Worm (Caenorhabditis elegans) whole organism, L4 larva: ENCODE data around the gene pde-2.
"Not testable (repeated sequence)": the region's sequence is repeated elsewhere in the genome, so short reads cannot be mapped to it uniquely, and the experiment has no call there.

Experiments used
- F26F4.8 ChIP-seq: fragments of 200-800 bp; sonication (Bioruptor generic); conservative IDR thresholded peaks from 2 replicates; pipeline ENCODE4 v1.3.6; 2022; ENCODE audit warnings: missing genetic modification characterization, missing compliant biosample characterization
- F44E2.7 ChIP-seq: fragments of 200-800 bp; sonication (Bioruptor generic); IDR thresholded peaks from 2 replicates; pipeline ENCODE4 v2.1.2; 2022; ENCODE audit warnings: missing genetic modification characterization, missing compliant biosample characterization
- Y105C5A.15 ChIP-seq: fragments of 200-800 bp; sonication (Bioruptor generic); IDR thresholded peaks from 2 replicates; pipeline ENCODE4 v1.3.6; 2022; ENCODE audit warnings: missing genetic modification characterization, missing compliant biosample characterization
- aha-1 ChIP-seq: fragments of 150-350 bp; peaks from one replicate; lab custom pipeline; 2014; ENCODE audit warnings: missing biosample characterization, missing genetic modification characterization
- aly-2 ChIP-seq: sonication (generic microtip); optimal IDR thresholded peaks from 2 replicates; lab custom pipeline; 2018; ENCODE audit warnings: missing biosample characterization, missing genetic modification characterization
- ceh-20 ChIP-seq: fragments of 200-800 bp; sonication (Bioruptor generic); IDR thresholded peaks from 2 replicates; pipeline ENCODE4 v1.3.6; 2022; ENCODE audit warnings: missing genetic modification reagents, missing genetic modification characterization, missing compliant biosample characterization
- ceh-32 ChIP-seq: sonication (generic microtip); optimal IDR thresholded peaks from 2 replicates; lab custom pipeline; 2016; ENCODE audit warnings: mild to moderate bottlenecking, missing genetic modification characterization, missing compliant biosample characterization; ENCODE audit not compliant: poor library complexity
- ces-1 ChIP-seq: fragments of 150-350 bp; sonication (generic microtip); optimal IDR thresholded peaks from 4 replicates; lab custom pipeline; 2014; ENCODE audit warnings: missing biosample characterization, missing genetic modification reagents, missing genetic modification characterization
- daf-12 ChIP-seq: fragments of 150-350 bp; optimal IDR thresholded peaks from 2 replicates; lab custom pipeline; 2014; ENCODE audit warnings: missing biosample characterization, missing genetic modification reagents, missing genetic modification characterization
- daf-16 ChIP-seq, 3 experiments: sonication (generic microtip); optimal IDR thresholded peaks; 2 replicates each; lab custom pipeline; 2016 to 2017; ENCODE audit warnings: missing genetic modification characterization in 3 of 3, missing genetic modification reagents in 3 of 3, mild to moderate bottlenecking in 2 of 3, missing compliant biosample characterization in 2 of 3, missing biosample characterization in 1 of 3, moderate library complexity in 1 of 3
- daf-19 ChIP-seq: fragments of 200-800 bp; sonication (Bioruptor generic); conservative IDR thresholded peaks from 2 replicates; pipeline ENCODE4 v1.3.6; 2022; ENCODE audit warnings: missing genetic modification characterization, missing compliant biosample characterization
- dmd-6 ChIP-seq: fragments of 200-800 bp; sonication (Bioruptor generic); IDR thresholded peaks from 2 replicates; pipeline ENCODE4 v1.3.6; 2022; ENCODE audit warnings: missing genetic modification reagents, missing genetic modification characterization, missing compliant biosample characterization
- dmd-8 ChIP-seq: fragments of 200-800 bp; sonication (Bioruptor generic); IDR thresholded peaks from 2 replicates; pipeline ENCODE4 v1.3.6; 2022; ENCODE audit warnings: missing genetic modification characterization, missing compliant biosample characterization
- duxl-1 ChIP-seq: sonication (generic microtip); optimal IDR thresholded peaks from 2 replicates; lab custom pipeline; 2016; ENCODE audit warnings: mild to moderate bottlenecking, missing genetic modification characterization, moderate library complexity, missing compliant biosample characterization; ENCODE audit not compliant: poor library complexity
- dve-1 ChIP-seq: sonication (generic microtip); optimal IDR thresholded peaks from 2 replicates; lab custom pipeline; 2017; ENCODE audit warnings: antibody characterized with exemption, mild to moderate bottlenecking, missing genetic modification characterization, missing compliant biosample characterization; ENCODE audit not compliant: insufficient read depth
- egl-43 ChIP-seq: fragments of 200-800 bp; sonication (Bioruptor generic); IDR thresholded peaks from 2 replicates; pipeline ENCODE4 v1.3.6; 2022; ENCODE audit warnings: missing genetic modification reagents, missing genetic modification characterization, missing compliant biosample characterization
- hif-1 ChIP-seq, 2 experiments: sonication (generic microtip); optimal IDR thresholded peaks; 2 replicates each; lab custom pipeline; 2016 to 2017; ENCODE audit warnings: missing compliant biosample characterization in 2 of 2, missing genetic modification characterization in 2 of 2, missing genetic modification reagents in 2 of 2, missing genotype in 2 of 2, mild to moderate bottlenecking in 1 of 2
- hlh-11 ChIP-seq: fragments of 200-800 bp; sonication (Bioruptor generic); optimal IDR thresholded peaks from 2 replicates; lab custom pipeline; 2018; ENCODE audit warnings: mild to moderate bottlenecking, missing genetic modification characterization, missing compliant biosample characterization
- jun-1 ChIP-seq: fragments of 150-350 bp; optimal IDR thresholded peaks from 2 replicates; lab custom pipeline; 2014; ENCODE audit warnings: missing biosample characterization, missing genetic modification reagents, missing genetic modification characterization
- lin-15B ChIP-seq: fragments of 150-350 bp; sonication (generic microtip); optimal IDR thresholded peaks from 3 replicates; lab custom pipeline; 2014; ENCODE audit warnings: missing biosample characterization, missing genetic modification characterization
- lin-38 ChIP-seq: fragments of 200-800 bp; sonication (Bioruptor generic); IDR thresholded peaks from 2 replicates; pipeline ENCODE4 v1.3.6; 2022; ENCODE audit warnings: missing genetic modification reagents, missing genetic modification characterization, missing compliant biosample characterization
- lir-3 ChIP-seq: sonication (generic microtip); optimal IDR thresholded peaks from 2 replicates; lab custom pipeline; 2016; ENCODE audit warnings: mild to moderate bottlenecking, missing genetic modification characterization, missing compliant biosample characterization
- lsy-2 ChIP-seq, 2 experiments: fragments of 150-350 bp in 1 of 2; sonication (generic microtip) in 1 of 2; optimal IDR thresholded peaks; 2 replicates each; lab custom pipeline; 2014 to 2017; ENCODE audit warnings: missing biosample characterization in 2 of 2, missing genetic modification characterization in 2 of 2
- madf-5 ChIP-seq, 2 experiments: fragments of 200-800 bp; sonication (Bioruptor generic); IDR thresholded peaks; 2 replicates each; pipeline ENCODE4 v1.3.6; 2022; ENCODE audit warnings: missing compliant biosample characterization in 2 of 2, missing genetic modification characterization in 2 of 2
- mep-1 ChIP-seq: fragments of 150-350 bp; sonication (generic microtip); optimal IDR thresholded peaks from 3 replicates; lab custom pipeline; 2014; ENCODE audit warnings: missing biosample characterization, missing genetic modification characterization
- mes-2 ChIP-seq: sonication (generic microtip); optimal IDR thresholded peaks from 2 replicates; lab custom pipeline; 2016; ENCODE audit warnings: missing genotype, mild to moderate bottlenecking, missing genetic modification characterization, missing compliant biosample characterization; ENCODE audit not compliant: poor library complexity, severe bottlenecking
- nhr-10 ChIP-seq: fragments of 150-350 bp; optimal IDR thresholded peaks from 2 replicates; lab custom pipeline; 2014; ENCODE audit warnings: missing biosample characterization, missing genetic modification characterization
- nhr-102 ChIP-seq: sonication (generic microtip); optimal IDR thresholded peaks from 2 replicates; lab custom pipeline; 2016; ENCODE audit warnings: mild to moderate bottlenecking, missing genetic modification characterization, moderate library complexity, missing compliant biosample characterization
- pha-4 ChIP-seq, 2 experiments: fragments of 150-350 bp in 1 of 2; fragments of 200-800 bp in 1 of 2; sonication (Bioruptor generic) in 1 of 2; IDR thresholded peaks in 1 of 2; optimal IDR thresholded peaks in 1 of 2; 2 replicates each; pipeline versions ENCODE4 v1.3.6 to Lab custom; 2014 to 2022; ENCODE audit warnings: missing genetic modification characterization in 2 of 2, missing genetic modification reagents in 2 of 2, missing biosample characterization in 1 of 2, missing compliant biosample characterization in 1 of 2
- php-3 ChIP-seq: fragments of 200-800 bp; sonication (Bioruptor generic); IDR thresholded peaks from 2 replicates; pipeline ENCODE4 v1.3.6; 2022; ENCODE audit warnings: missing genetic modification reagents, missing genetic modification characterization, missing compliant biosample characterization
- pqm-1 ChIP-seq: sonication (generic microtip); optimal IDR thresholded peaks from 2 replicates; lab custom pipeline; 2017; ENCODE audit warnings: missing biosample characterization, missing genetic modification characterization
- set-16 ChIP-seq: fragments of 200-800 bp; sonication (Bioruptor generic); IDR thresholded peaks from 2 replicates; pipeline ENCODE4 v1.3.6; 2022; ENCODE audit warnings: missing genetic modification reagents, missing genetic modification characterization, missing compliant biosample characterization
- snpc-4 ChIP-seq: fragments of 150-350 bp; optimal IDR thresholded peaks from 2 replicates; lab custom pipeline; 2014; ENCODE audit warnings: missing biosample characterization, missing genetic modification characterization
- spr-3 ChIP-seq: fragments of 200-800 bp; sonication (Bioruptor generic); optimal IDR thresholded peaks from 2 replicates; lab custom pipeline; 2018; ENCODE audit warnings: mild to moderate bottlenecking, missing genetic modification characterization, missing compliant biosample characterization
- tra-1 ChIP-seq: fragments of 200-800 bp; sonication (Bioruptor generic); IDR thresholded peaks from 2 replicates; pipeline ENCODE4 v1.3.6; 2022; ENCODE audit warnings: missing genetic modification reagents, missing genetic modification characterization, missing compliant biosample characterization
- unc-130 ChIP-seq: sonication (generic microtip); optimal IDR thresholded peaks from 2 replicates; lab custom pipeline; 2016; ENCODE audit warnings: missing genetic modification reagents, missing genetic modification characterization, missing compliant biosample characterization
- unc-39 ChIP-seq: sonication (generic microtip); optimal IDR thresholded peaks from 2 replicates; lab custom pipeline; 2017; ENCODE audit warnings: missing biosample characterization, missing genetic modification characterization
- unc-62 ChIP-seq, 3 experiments: fragments of 150-350 bp in 1 of 3; sonication (generic microtip); optimal IDR thresholded peaks in 2 of 3; peaks in 1 of 3; 1 replicate in 1 of 3; 2 replicates in 2 of 3; lab custom pipeline; 2014 to 2017; ENCODE audit warnings: missing biosample characterization in 3 of 3, missing genetic modification characterization in 3 of 3, missing genetic modification reagents in 3 of 3, missing genotype in 1 of 3
- zag-1 ChIP-seq: fragments of 150-350 bp; optimal IDR thresholded peaks from 2 replicates; lab custom pipeline; 2014; ENCODE audit warnings: missing biosample characterization, missing genetic modification characterization
- zfp-2 ChIP-seq: sonication (generic microtip); optimal IDR thresholded peaks from 2 replicates; lab custom pipeline; 2016; ENCODE audit warnings: mild to moderate bottlenecking, missing genetic modification characterization, missing compliant biosample characterization
- zfp-3 ChIP-seq: fragments of 200-800 bp; sonication (Bioruptor generic); conservative IDR thresholded peaks from 2 replicates; pipeline ENCODE4 v1.3.6; 2022; ENCODE audit warnings: missing genetic modification reagents, missing genetic modification characterization, missing compliant biosample characterization

pde-2 gene

ce11 chrIII:8998884-8999283 lies 17.2 kb upstream of the pde-2 start:
- TF ChIP-seq aha-1 (tag; lab: Kevin White, UChicago) (peak; percentile 57), tra-1 (GFP tag; lab: Robert Waterston, UW) (no peak), dve-1 (tag; lab: Kevin White, UChicago) (peak; percentile 5), unc-62 (GFP tag; optimal IDR thresholded peaks at IDR 0.05 in 1 of 2; lab: Kevin White, UChicago) (peak in 1 of 2 experiments; percentile 91), unc-62 (tag; optimal IDR thresholded peaks at IDR 0.05; lab: Kevin White, UChicago) (no peak)

DNA sequence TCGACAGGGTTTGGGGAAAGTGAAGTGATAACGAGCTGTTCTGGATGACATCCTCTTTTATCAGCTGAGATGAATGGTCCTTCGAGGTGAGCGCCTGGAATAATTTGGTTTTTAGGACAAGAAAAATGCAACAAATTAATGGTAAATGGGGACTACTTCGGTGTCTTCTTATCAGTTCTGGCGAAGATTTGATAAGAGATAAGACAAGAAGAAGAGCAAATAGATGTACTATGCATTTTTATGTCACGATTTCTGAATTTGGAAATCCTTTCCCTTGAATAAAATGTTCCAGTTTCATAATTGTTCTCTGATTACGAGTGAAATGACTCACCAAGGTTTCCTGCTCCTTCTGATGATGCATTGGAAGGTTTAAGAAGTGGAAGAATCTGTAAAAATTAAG lies 16.1 kb upstream of the pde-2 start:
- TF ChIP-seq unc-130 (GFP tag; lab: Kevin White, UChicago): no peak
- no peak for TF ChIP-seq daf-12 (tag; lab: Kevin White, UChicago)
- TF ChIP-seq dmd-8 (GFP tag; lab: Robert Waterston, UW): no peak
- peak; percentile 80 for TF ChIP-seq pqm-1
- no peak for TF ChIP-seq lsy-2 (tag; optimal IDR thresholded peaks at IDR 0.05; lab: Kevin White, UChicago)
- TF ChIP-seq madf-5 (GFP tag; IDR thresholded peaks at IDR 0.05; lab: Robert Waterston, UW): 0 out of 4 replicates have a peak, but pooled peaks of 1 of the 2 experiments have one; percentile 0
- no peak for TF ChIP-seq daf-16 (GFP tag; optimal IDR thresholded peaks at IDR 0.05; lab: Kevin White, UChicago)
- TF ChIP-seq daf-16 (tag; optimal IDR thresholded peaks at IDR 0.05; lab: Kevin White, UChicago): no peak
- TF ChIP-seq, all 104 proteins: peak for 2

DNA sequence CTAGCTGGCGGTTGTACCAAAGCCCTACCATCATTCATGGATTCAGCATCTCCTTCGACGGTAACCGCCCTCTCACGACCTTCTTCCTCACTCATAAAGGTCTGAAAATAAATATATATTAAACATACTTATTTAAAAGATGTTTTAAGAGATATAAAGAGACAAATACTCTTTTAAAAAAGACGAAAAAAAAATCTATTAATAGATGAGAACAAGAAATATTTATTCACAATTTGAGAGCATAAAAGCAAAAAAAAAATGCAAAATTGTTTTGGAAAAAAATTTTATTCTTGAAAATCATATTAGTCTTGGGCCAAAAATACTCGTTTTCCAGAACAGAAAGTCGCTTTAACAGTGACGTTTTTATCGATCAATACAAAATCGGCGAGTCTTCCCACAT lies 15.0 kb upstream of the pde-2 start, which contains the start of gene skat-1:
skat-1 (minus strand) TSS at position 101 of the 400 bp plus-strand sequence.
- no peak for TF ChIP-seq hlh-11
- no peak for TF ChIP-seq nhr-10 (tag; lab: Kevin White, UChicago)
- TF ChIP-seq nhr-102 (tag; lab: Kevin White, UChicago): peak; percentile 7
- TF ChIP-seq dmd-8 (GFP tag; lab: Robert Waterston, UW): no peak
- peak; percentile 21; the same call in 1 of the 2 replicates for TF ChIP-seq lin-38 (GFP tag; lab: Robert Waterston, UW)
- no peak for TF ChIP-seq hif-1 (tag; optimal IDR thresholded peaks at IDR 0.05; lab: Kevin White, UChicago)
- no peak for TF ChIP-seq aly-2
- no peak for TF ChIP-seq mes-2 (tag; lab: Kevin White, UChicago)
- no peak for TF ChIP-seq snpc-4 (tag; lab: Kevin White, UChicago)
- no peak for TF ChIP-seq php-3 (GFP tag; lab: Robert Waterston, UW)
- TF ChIP-seq egl-43 (GFP tag; lab: Robert Waterston, UW): no peak
- TF ChIP-seq zfp-3 (GFP tag; lab: Robert Waterston, UW): no peak
- TF ChIP-seq mep-1: no peak
- TF ChIP-seq spr-3 (GFP tag; lab: Kevin White, UChicago): no peak

DNA sequence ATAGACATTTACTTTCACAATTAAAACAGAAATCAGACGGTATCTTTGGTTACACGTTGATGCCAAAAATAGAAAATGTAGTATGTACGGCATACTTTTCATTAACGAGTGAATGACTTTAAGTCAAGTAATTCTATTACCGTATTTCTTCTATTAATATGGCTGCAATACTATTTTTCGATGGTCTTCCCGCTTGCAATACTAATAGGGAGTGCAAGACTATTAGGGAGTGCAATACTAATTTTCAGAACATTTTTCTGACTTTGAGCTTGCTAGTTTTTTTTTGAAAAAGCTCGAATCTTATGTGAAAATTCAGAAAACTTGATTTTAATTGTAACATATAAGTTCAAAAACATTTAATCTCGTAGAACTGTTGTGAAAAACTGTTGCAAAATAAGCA lies 8.1 kb upstream of the pde-2 start, which contains the start of gene R08D7.7:
R08D7.7 (plus strand) TSS at position 301 of the 400 bp plus-strand sequence.
- TF ChIP-seq daf-12, zfp-2, zag-1 (tag; lab: Kevin White, UChicago): not testable (repeated sequence)

- TF ChIP-seq set-16 (GFP tag; lab: Robert Waterston, UW) (no peak), ces-1 (GFP tag; lab: Kevin White, UChicago) (no peak), dmd-6 (GFP tag; lab: Robert Waterston, UW) (no peak), unc-62 (GFP tag; optimal IDR thresholded peaks at IDR 0.05 in 1 of 2; lab: Kevin White, UChicago) (peak in 1 of 2 experiments; percentile 70), unc-62 (tag; optimal IDR thresholded peaks at IDR 0.05; lab: Kevin White, UChicago) (no peak), ceh-32 (tag; lab: Kevin White, UChicago) (no peak), pha-4 (GFP tag; IDR thresholded peaks at IDR 0.05; lab: Robert Waterston, UW) (no peak), pha-4 (tag; optimal IDR thresholded peaks at IDR 0.05; lab: Kevin White, UChicago) (no peak), jun-1 (tag; lab: Kevin White, UChicago) (no peak), F44E2.7 (GFP tag; lab: Robert Waterston, UW) (no peak), unc-39 (no peak), mep-1 (no peak), lin-15B (tag; lab: Kevin White, UChicago) (no peak), daf-19 (GFP tag; lab: Robert Waterston, UW) (no peak), lir-3 (tag; lab: Kevin White, UChicago) (no peak), Y105C5A.15 (GFP tag; lab: Robert Waterston, UW) (no peak), duxl-1 (no peak), ceh-20 (GFP tag; lab: Robert Waterston, UW) (no peak), F26F4.8 (no peak), pqm-1 (no peak)
These were observed 6.8 kb upstream of the pde-2 start for ce11 chrIII:8988544-8988943.
